Worm (Caenorhabditis elegans) whole organism, early embryonic: Measurements from ENCODE around the gene T24E12.2.

Experiments
- B0310.2 ChIP-seq: sonication (generic microtip); optimal IDR thresholded peaks from 2 replicates; lab custom pipeline; 2016; ENCODE audit warnings: mild to moderate bottlenecking, missing genetic modification characterization, missing compliant biosample characterization
- F13C5.2 ChIP-seq: sonication (generic microtip); optimal IDR thresholded peaks from 2 replicates; lab custom pipeline; 2017; ENCODE audit warnings: mild to moderate bottlenecking, missing genetic modification characterization, inconsistent platforms, missing compliant biosample characterization
- aly-1 ChIP-seq: sonication (generic microtip); optimal IDR thresholded peaks from 2 replicates; lab custom pipeline; 2016; ENCODE audit warnings: missing genetic modification characterization, missing compliant biosample characterization
- ama-1 ChIP-seq: fragments of 150-350 bp; optimal IDR thresholded peaks from 2 replicates; lab custom pipeline; 2014
- ceh-13 ChIP-seq: fragments of 200-800 bp; sonication (Bioruptor generic); optimal IDR thresholded peaks from 2 replicates; lab custom pipeline; 2018; ENCODE audit warnings: mild to moderate bottlenecking, missing genetic modification characterization, missing compliant biosample characterization
- ceh-36 ChIP-seq: sonication (generic microtip); optimal IDR thresholded peaks from 2 replicates; lab custom pipeline; 2016; ENCODE audit warnings: missing genetic modification characterization, inconsistent platforms, missing compliant biosample characterization
- ets-7 ChIP-seq: sonication (generic microtip); optimal IDR thresholded peaks from 2 replicates; lab custom pipeline; 2016; ENCODE audit warnings: missing genotype, missing genetic modification characterization, missing compliant biosample characterization
- flt-1 ChIP-seq: fragments of 200-800 bp; sonication (Bioruptor generic); IDR thresholded peaks from 2 replicates; pipeline ENCODE4 v1.3.6; 2022; ENCODE audit warnings: missing genetic modification characterization, missing compliant biosample characterization
- hmbx-1 ChIP-seq: sonication (generic microtip); optimal IDR thresholded peaks from 2 replicates; lab custom pipeline; 2016; ENCODE audit warnings: mild to moderate bottlenecking, missing genetic modification characterization, missing compliant biosample characterization
- hmg-4 ChIP-seq: fragments of 200-800 bp; sonication (Bioruptor generic); optimal IDR thresholded peaks from 2 replicates; lab custom pipeline; 2018; ENCODE audit warnings: mild to moderate bottlenecking, missing genetic modification characterization, missing compliant biosample characterization
- hnd-1 ChIP-seq: sonication (generic microtip); optimal IDR thresholded peaks from 2 replicates; lab custom pipeline; 2016; ENCODE audit warnings: missing genetic modification characterization, missing compliant biosample characterization
- pes-1 ChIP-seq: fragments of 200-800 bp; sonication (Bioruptor generic); IDR thresholded peaks from 2 replicates; pipeline ENCODE4 v1.3.6; 2022; ENCODE audit warnings: missing genetic modification reagents, missing genetic modification characterization, missing compliant biosample characterization
- scrt-1 ChIP-seq: fragments of 200-800 bp; sonication (Bioruptor generic); IDR thresholded peaks from 2 replicates; pipeline ENCODE4 v1.3.6; 2022; ENCODE audit warnings: missing genetic modification characterization, missing compliant biosample characterization
- sea-1 ChIP-seq: fragments of 200-800 bp; sonication (Bioruptor generic); conservative IDR thresholded peaks from 2 replicates; pipeline ENCODE4 v1.3.6; 2022; ENCODE audit warnings: missing genetic modification characterization, missing compliant biosample characterization
- tbx-11 ChIP-seq: fragments of 200-800 bp; sonication (Bioruptor generic); IDR thresholded peaks from 2 replicates; pipeline ENCODE4 v1.3.6; 2022; ENCODE audit warnings: missing genetic modification characterization, missing compliant biosample characterization
- tbx-37 ChIP-seq: fragments of 200-800 bp; sonication (Bioruptor generic); conservative IDR thresholded peaks from 2 replicates; pipeline ENCODE4 v1.3.6; 2022; ENCODE audit warnings: missing genetic modification reagents, missing genetic modification characterization, missing compliant biosample characterization
- tra-4 ChIP-seq: sonication (generic microtip); optimal IDR thresholded peaks from 2 replicates; lab custom pipeline; 2017; ENCODE audit warnings: missing genetic modification characterization, missing compliant biosample characterization

T24E12.2 gene

ce11 chrII:3782309-3783000 is at the start of gene T24E12.2:
Gene T24E12.2, plus strand, starts transcription at chrII:3782950.
- TF ChIP-seq flt-1 (GFP tag; lab: Robert Waterston, UW) (no peak), tbx-11 (GFP tag; lab: Robert Waterston, UW) (no peak), ama-1 (lab: Kevin White, UChicago) (no peak), pes-1 (no peak), aly-1 (tag; lab: Kevin White, UChicago) (no peak)

ce11 chrII:3736893-3737375 is 45.8 kb upstream of the T24E12.2 start, which contains the start of gene F12E12.6:
Gene F12E12.6, minus strand, starts transcription at chrII:3736943.
- no peak for TF ChIP-seq pes-1
- no peak for TF ChIP-seq tbx-11 (GFP tag; lab: Robert Waterston, UW)

DNA sequence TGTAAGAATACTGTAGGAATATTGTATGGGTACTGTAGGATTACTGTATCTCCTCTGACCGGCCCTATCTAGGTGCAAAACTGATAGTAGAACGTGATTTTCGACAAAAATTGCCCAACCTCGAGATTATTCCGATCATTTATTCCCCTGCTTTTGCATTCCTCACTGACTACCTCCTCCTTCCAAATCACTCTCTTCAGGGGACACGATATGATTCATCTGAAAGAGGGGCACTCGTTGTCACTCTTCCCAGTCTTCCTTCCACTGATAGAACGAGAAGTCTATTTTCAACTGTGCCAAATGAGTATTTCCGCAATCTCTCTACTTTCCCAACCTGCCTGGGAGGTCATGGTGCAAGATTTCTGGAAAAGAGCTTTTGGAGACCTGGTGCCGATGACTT is 43.1 kb upstream of the T24E12.2 start, which contains the start of gene F12E12.2:
Gene F12E12.2, plus strand, starts transcription at position 301 of the 400 bp plus-strand sequence.
- TF ChIP-seq ama-1 (lab: Kevin White, UChicago) (no peak), ceh-36 (no peak), hnd-1 (tag; lab: Kevin White, UChicago) (no peak), pes-1 (no peak), B0310.2 (tag; lab: Kevin White, UChicago) (no peak), hmg-4 (GFP tag; lab: Kevin White, UChicago) (no peak), F13C5.2 (tag; lab: Kevin White, UChicago) (no peak), scrt-1 (no peak)

DNA sequence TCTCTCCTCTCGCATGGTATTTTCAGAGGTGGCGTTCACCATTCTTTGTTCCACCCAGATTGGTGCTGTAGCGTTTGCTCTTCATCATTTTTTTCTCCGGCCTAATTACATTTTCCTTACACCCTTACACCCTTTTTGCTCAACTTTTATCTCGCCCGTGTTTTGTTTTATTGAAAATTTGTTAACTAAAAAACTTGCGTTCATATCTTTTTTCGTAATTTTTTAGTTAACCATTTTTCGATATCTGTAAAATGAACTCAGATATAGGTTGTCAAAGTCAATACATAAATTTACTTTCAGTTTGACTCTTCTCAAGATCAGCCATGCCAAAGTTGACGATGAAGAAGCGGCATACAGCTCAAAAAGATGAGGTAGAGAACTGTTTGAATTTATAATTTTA is 41.2 kb upstream of the T24E12.2 start, which contains the start of gene F12E12.1:
Gene F12E12.1, plus strand, starts transcription at position 301 of the 400 bp plus-strand sequence.
- TF ChIP-seq B0310.2 (tag; lab: Kevin White, UChicago) (no peak), hmg-4 (GFP tag; lab: Kevin White, UChicago) (no peak), scrt-1 (no peak), hmbx-1 (tag; lab: Kevin White, UChicago) (no peak), ets-7 (no peak), sea-1 (GFP tag; lab: Robert Waterston, UW) (no peak), tbx-11 (GFP tag; lab: Robert Waterston, UW) (no peak), aly-1 (tag; lab: Kevin White, UChicago) (no peak), pes-1 (no peak), ceh-36 (no peak), F13C5.2 (tag; lab: Kevin White, UChicago) (no peak), hnd-1 (tag; lab: Kevin White, UChicago) (no peak), ceh-13 (GFP tag; lab: Kevin White, UChicago) (no peak), tbx-37 (GFP tag; lab: Robert Waterston, UW) (no peak), flt-1 (GFP tag; lab: Robert Waterston, UW) (no peak), tra-4 (tag; lab: Kevin White, UChicago) (no peak)

ce11 chrII:3743684-3744200 is 39.0 kb upstream of the T24E12.2 start, which contains the start of gene nta-1:
Gene nta-1, minus strand, starts transcription at chrII:3743814.
- TF ChIP-seq ceh-36 (no peak), hmbx-1 (tag; lab: Kevin White, UChicago) (no peak), hmg-4 (GFP tag; lab: Kevin White, UChicago) (no peak), flt-1 (GFP tag; lab: Robert Waterston, UW) (no peak), hnd-1 (tag; lab: Kevin White, UChicago) (no peak), aly-1 (tag; lab: Kevin White, UChicago) (no peak), pes-1 (no peak), ceh-13 (GFP tag; lab: Kevin White, UChicago) (no peak), F13C5.2 (tag; lab: Kevin White, UChicago) (no peak), ets-7 (no peak), ama-1 (lab: Kevin White, UChicago) (no peak), tbx-37 (GFP tag; lab: Robert Waterston, UW) (no peak), sea-1 (GFP tag; lab: Robert Waterston, UW) (no peak), scrt-1 (no peak), tra-4 (tag; lab: Kevin White, UChicago) (no peak), tbx-11 (GFP tag; lab: Robert Waterston, UW) (no peak), B0310.2 (tag; lab: Kevin White, UChicago) (no peak)

DNA sequence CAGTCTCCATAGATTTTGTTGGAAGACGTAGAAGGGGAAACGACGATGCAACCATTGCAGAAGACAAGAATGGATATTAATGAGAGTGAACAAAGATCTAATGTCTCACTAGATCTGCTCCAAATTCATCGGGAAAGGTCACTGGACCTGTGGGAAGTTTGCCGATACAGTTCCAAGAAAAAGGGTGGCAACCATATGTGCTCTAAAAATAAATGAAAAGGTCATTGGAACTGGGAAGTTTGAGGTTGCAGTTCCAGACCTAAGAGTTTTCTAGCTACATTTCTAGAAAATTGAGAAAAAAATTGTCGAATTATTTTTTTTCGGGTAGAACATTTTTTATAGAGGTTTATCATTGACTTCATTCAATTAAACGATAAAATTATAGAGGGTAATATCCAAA is 35.3 kb upstream of the T24E12.2 start, which contains the start of gene fbxb-92:
Gene fbxb-92, minus strand, starts transcription at position 101 of the 400 bp plus-strand sequence.
- TF ChIP-seq pes-1 (no peak), tbx-37 (GFP tag; lab: Robert Waterston, UW) (no peak), ets-7 (no peak), hmbx-1 (tag; lab: Kevin White, UChicago) (no peak)

DNA sequence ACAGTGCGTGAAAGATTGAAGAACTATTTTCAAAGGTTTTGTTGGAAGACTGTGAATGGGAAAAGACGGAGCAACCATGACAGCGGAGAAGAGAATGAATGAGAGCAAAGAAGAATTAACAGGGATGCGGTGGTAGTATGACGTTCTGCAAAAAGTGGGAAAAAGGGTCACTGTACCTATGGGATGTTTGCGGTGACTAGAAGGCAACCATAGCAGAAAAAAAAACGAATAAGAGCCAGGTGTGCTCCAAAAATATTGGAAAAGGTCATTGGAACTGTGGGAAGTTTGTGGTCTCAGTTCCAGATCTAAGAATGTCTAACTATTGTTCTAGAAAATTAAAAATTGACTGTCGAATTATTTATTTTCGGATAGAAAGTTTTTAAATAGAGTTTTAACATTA is 34.0 kb upstream of the T24E12.2 start, which contains the start of gene fbxb-90:
Gene fbxb-90, minus strand, starts transcription at position 101 of the 400 bp plus-strand sequence.
- TF ChIP-seq ama-1 (lab: Kevin White, UChicago) (no peak), pes-1 (no peak), B0310.2 (tag; lab: Kevin White, UChicago) (no peak)

DNA sequence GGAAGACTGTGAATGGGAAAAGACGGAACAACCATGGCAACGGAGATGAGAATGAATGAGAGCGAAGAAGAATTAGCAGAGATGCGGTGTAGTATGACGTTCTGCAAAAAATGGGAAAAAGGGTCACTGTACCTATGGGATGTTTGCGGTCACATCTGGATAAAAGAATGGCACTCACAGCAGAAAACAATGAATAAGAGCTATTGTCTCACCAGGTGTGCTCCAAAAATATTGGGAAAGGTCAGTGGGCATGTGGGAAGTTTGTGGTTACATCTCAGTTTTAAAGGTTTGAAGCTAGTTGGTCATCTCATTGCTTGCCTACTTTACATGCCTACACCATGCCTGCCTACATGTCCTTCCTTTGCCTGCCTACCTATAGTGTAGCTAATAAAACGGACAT is 32.1 kb upstream of the T24E12.2 start, which contains the start of gene fbxb-91:
Gene fbxb-91, minus strand, starts transcription at position 101 of the 400 bp plus-strand sequence.
- no peak for TF ChIP-seq hmbx-1 (tag; lab: Kevin White, UChicago)
- no peak for TF ChIP-seq F13C5.2 (tag; lab: Kevin White, UChicago)
- no peak for TF ChIP-seq tbx-11 (GFP tag; lab: Robert Waterston, UW)
- no peak for TF ChIP-seq pes-1
- no peak for TF ChIP-seq ama-1 (lab: Kevin White, UChicago)
- TF ChIP-seq hnd-1 (tag; lab: Kevin White, UChicago) = no peak
- TF ChIP-seq ets-7 = no peak
- no peak for TF ChIP-seq scrt-1
- TF ChIP-seq sea-1 (GFP tag; lab: Robert Waterston, UW) = no peak
- no peak for TF ChIP-seq ceh-13 (GFP tag; lab: Kevin White, UChicago)
- TF ChIP-seq tbx-37 (GFP tag; lab: Robert Waterston, UW) = no peak
- no peak for TF ChIP-seq B0310.2 (tag; lab: Kevin White, UChicago)
- TF ChIP-seq flt-1 (GFP tag; lab: Robert Waterston, UW) = no peak
- no peak for TF ChIP-seq ceh-36
- TF ChIP-seq aly-1 (tag; lab: Kevin White, UChicago) = no peak
- TF ChIP-seq tra-4 (tag; lab: Kevin White, UChicago) = no peak
- TF ChIP-seq hmg-4 (GFP tag; lab: Kevin White, UChicago) = no peak
